Worm (Caenorhabditis elegans): ENCODE data around the gene F44E2.8.

The F44E2.8 gene

ce11 chrIII:8873990-8874668, 24.5 kb upstream of the F44E2.8 start (continued):
- peak; percentile 82 for TF ChIP-seq set-16 (GFP tag; IDR thresholded peaks at IDR 0.05)
- no peak for TF ChIP-seq lir-3 (tag; optimal IDR thresholded peaks at IDR 0.05)
- TF ChIP-seq nhr-25 (tag; optimal IDR thresholded peaks at IDR 0.05; ENCODE audit: borderline replicate concordance, insufficient read depth) = peak; percentile 12
- TF ChIP-seq zfp-3 (GFP tag; conservative IDR thresholded peaks at IDR 0.05) = no peak
- TF ChIP-seq sdz-12 (GFP tag; optimal IDR thresholded peaks at IDR 0.05) = no peak
- TF ChIP-seq nhr-111 (GFP tag; optimal IDR thresholded peaks at IDR 0.05) = peak; percentile 32
- peak; percentile 87 for TF ChIP-seq rbr-2 (tag; optimal IDR thresholded peaks at IDR 0.05)
- TF ChIP-seq snpc-4 (tag; optimal IDR thresholded peaks at IDR 0.05) = no peak
- TF ChIP-seq lin-15B (tag; optimal IDR thresholded peaks at IDR 0.05) = no peak
- TF ChIP-seq dve-1 (tag; optimal IDR thresholded peaks at IDR 0.05; ENCODE audit: insufficient read depth) = peak; percentile 38
- peak in 1 of 2 experiments; percentile 55 for TF ChIP-seq hif-1 (tag; optimal IDR thresholded peaks at IDR 0.05)
- peak; percentile 22 for TF ChIP-seq ztf-7 (tag; optimal IDR thresholded peaks at IDR 0.05)
- no peak for TF ChIP-seq egl-43 (GFP tag; IDR thresholded peaks at IDR 0.05)
- TF ChIP-seq hmg-1.1 (GFP tag; IDR thresholded peaks at IDR 0.05) = peak; percentile 86
- peak; percentile 31 for TF ChIP-seq zfp-2 (tag; optimal IDR thresholded peaks at IDR 0.05)
- no peak for TF ChIP-seq daf-19 (GFP tag; conservative IDR thresholded peaks at IDR 0.05)
- 0 out of 2 replicates have a peak, but pooled peaks have one; percentile 5 for TF ChIP-seq tra-1 (GFP tag; IDR thresholded peaks at IDR 0.05)
- TF ChIP-seq F26F4.8 (GFP tag; conservative IDR thresholded peaks at IDR 0.05) = no peak
- no peak for TF ChIP-seq aly-2 (tag; optimal IDR thresholded peaks at IDR 0.05)
- no peak for TF ChIP-seq daf-12 (tag; optimal IDR thresholded peaks at IDR 0.05)
- TF ChIP-seq mdl-1 (tag; optimal IDR thresholded peaks at IDR 0.05) = peak in 1 of 2 experiments; percentile 72
- peak; percentile 82 to 88 for TF ChIP-seq lsy-2 (tag; optimal IDR thresholded peaks at IDR 0.05)
- TF ChIP-seq lin-13 (GFP tag; optimal IDR thresholded peaks at IDR 0.05) = peak; percentile 43
- no peak for TF ChIP-seq Y75B8A.6 (GFP tag; IDR thresholded peaks at IDR 0.05)
- no peak for TF ChIP-seq dmd-8 (GFP tag; IDR thresholded peaks at IDR 0.05)
- TF ChIP-seq nhr-102 (tag; optimal IDR thresholded peaks at IDR 0.05) = no peak
- TF ChIP-seq F10B5.3 (tag; optimal IDR thresholded peaks at IDR 0.05) = peak; percentile 21
- TF ChIP-seq fos-1 (tag; optimal IDR thresholded peaks at IDR 0.05) = no peak
- peak; percentile 89; the same call in 1 of the 2 replicates for TF ChIP-seq ctbp-1 (GFP tag; IDR thresholded peaks at IDR 0.05)
- no peak for TF ChIP-seq madf-5 (GFP tag; IDR thresholded peaks at IDR 0.05)
- TF ChIP-seq arid-1 (GFP tag; conservative IDR thresholded peaks at IDR 0.05) = no peak
- TF ChIP-seq hlh-11 (tag; optimal IDR thresholded peaks at IDR 0.05) = peak; percentile 82
- TF ChIP-seq mep-1 (tag; optimal IDR thresholded peaks at IDR 0.05) = peak; percentile 93

ce11 chrIII:8873045-8873457, 23.4 kb upstream of the F44E2.8 start:
- TF ChIP-seq mxl-2 (GFP tag; conservative IDR thresholded peaks at IDR 0.05) = no peak
- no peak for TF ChIP-seq unc-130 (GFP tag; optimal IDR thresholded peaks at IDR 0.05)
- peak; percentile 47 for TF ChIP-seq F37D6.2 (tag; optimal IDR thresholded peaks at IDR 0.05)
- peak; percentile 6 for TF ChIP-seq mep-1 (tag; optimal IDR thresholded peaks at IDR 0.05)
- no peak for TF ChIP-seq mdt-29 (GFP tag; IDR thresholded peaks at IDR 0.05)
- no peak for TF ChIP-seq zip-11 (GFP tag; IDR thresholded peaks at IDR 0.05)
- peak; percentile 42 for TF ChIP-seq hmg-1.1 (GFP tag; IDR thresholded peaks at IDR 0.05)
- peak; percentile 18 for TF ChIP-seq spr-3 (GFP tag; optimal IDR thresholded peaks at IDR 0.05)
- TF ChIP-seq egl-43 (GFP tag; IDR thresholded peaks at IDR 0.05) = peak; percentile 61; the same call in 1 of the 2 replicates
- peak; percentile 33; the same call in 1 of the 2 replicates for TF ChIP-seq lim-7 (GFP tag; IDR thresholded peaks at IDR 0.05)
- peak; percentile 34 for TF ChIP-seq rbr-2 (tag; optimal IDR thresholded peaks at IDR 0.05)
- peak; percentile 40; the same call in 1 of the 2 replicates for TF ChIP-seq T26A8.4 (GFP tag; IDR thresholded peaks at IDR 0.05)
- TF ChIP-seq pha-4 (GFP tag; IDR thresholded peaks at IDR 0.05) = 0 out of 2 replicates have a peak, but pooled peaks have one; percentile 10
- TF ChIP-seq pha-4 (tag; optimal IDR thresholded peaks at IDR 0.05) = no peak
- 0 out of 2 replicates have a peak, but pooled peaks have one; percentile 58 for TF ChIP-seq F26F4.8 (GFP tag; conservative IDR thresholded peaks at IDR 0.05)
- TF ChIP-seq ama-1 (optimal IDR thresholded peaks at IDR 0.05) = no peak
- no peak for TF ChIP-seq nhr-25 (tag; optimal IDR thresholded peaks at IDR 0.05; ENCODE audit: borderline replicate concordance, insufficient read depth)
- peak; percentile 48 for TF ChIP-seq vab-7 (GFP tag; IDR thresholded peaks at IDR 0.05)
- peak; percentile 72; the same call in 1 of the 2 replicates for TF ChIP-seq ctbp-1 (GFP tag; IDR thresholded peaks at IDR 0.05)
